Worm (Caenorhabditis elegans): ENCODE data around the gene cccp-1.

DNA sequence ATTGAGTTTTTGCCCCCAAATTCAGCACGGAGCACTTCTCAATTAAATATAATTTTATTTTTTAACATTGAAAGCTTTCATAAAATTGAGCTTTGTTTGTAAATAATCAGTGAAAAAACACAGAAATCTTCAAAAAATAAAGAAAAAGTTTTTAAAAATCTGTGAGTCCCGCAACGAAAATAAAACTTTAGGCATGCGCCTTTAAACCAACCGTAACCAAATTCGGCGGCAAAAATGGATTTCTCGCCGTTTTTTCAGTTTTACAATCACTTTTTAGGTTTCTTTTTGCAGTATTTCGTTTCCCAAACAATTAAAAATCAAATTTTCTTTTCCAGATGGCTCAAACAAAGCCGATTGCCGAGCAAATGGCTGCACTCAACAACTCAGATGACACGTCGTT, 46.1 kb upstream of the cccp-1 start, which contains the start of gene pie-1:
- no peak for TF ChIP-seq tab-1 (GFP tag; IDR thresholded peaks at IDR 0.05)
- no peak for TF ChIP-seq flt-1 (GFP tag; IDR thresholded peaks at IDR 0.05)
- no peak for TF ChIP-seq cog-1 (tag; optimal IDR thresholded peaks at IDR 0.05)

All from whole organism, midembryonic.